Worm (Caenorhabditis elegans) whole organism, early embryonic: Measurements from ENCODE around the gene mrps-31.

ENCODE experiments used
- ama-1 ChIP-seq: fragments of 150-350 bp; optimal IDR thresholded peaks from 2 replicates; lab custom pipeline; 2014
- ceh-36 ChIP-seq: sonication (generic microtip); optimal IDR thresholded peaks from 2 replicates; lab custom pipeline; 2016; ENCODE audit warnings: missing genetic modification characterization, inconsistent platforms, missing compliant biosample characterization

DNA sequence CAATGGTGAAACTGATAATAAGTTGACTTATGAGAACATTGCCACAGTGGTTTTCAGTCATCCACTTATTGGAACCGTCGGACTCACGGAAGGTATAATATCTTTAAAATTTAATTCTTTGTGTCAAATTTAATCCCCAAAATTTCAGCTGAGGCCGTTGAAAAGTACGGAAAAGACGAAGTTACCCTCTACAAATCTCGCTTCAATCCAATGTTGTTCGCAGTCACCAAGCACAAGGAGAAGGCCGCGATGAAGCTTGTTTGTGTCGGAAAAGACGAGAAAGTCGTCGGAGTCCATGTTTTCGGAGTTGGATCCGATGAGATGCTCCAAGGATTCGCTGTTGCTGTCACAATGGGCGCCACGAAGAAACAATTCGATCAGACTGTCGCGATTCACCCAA is 22.3 kb upstream of the mrps-31 start:
- TF ChIP-seq ama-1 (lab: Kevin White, UChicago) (no peak), ceh-36 (tag; lab: Kevin White, UChicago) (no peak)
